Fruit fly (Drosophila melanogaster): ENCODE results near the gene Prosbeta2R1.

Prosbeta2R1 gene

dm6 chrX:5764001-5764892, 44.5 kb upstream of the Prosbeta2R1 start, which contains the start of the genes MAPk-Ak2 and CG42699 (continued):
- peak; percentile 59 for TF ChIP-seq p53 (GFP tag; optimal IDR thresholded peaks at IDR 0.05)
- TF ChIP-seq Nf-YA (GFP tag; IDR thresholded peaks at IDR 0.05) = peak; percentile 79
- peak; percentile 86 for TF ChIP-seq CG12299 (tag; optimal IDR thresholded peaks at IDR 0.05)
- TF ChIP-seq wek (GFP tag; optimal IDR thresholded peaks at IDR 0.05) = peak; percentile 88
- TF ChIP-seq sna (GFP tag; IDR thresholded peaks at IDR 0.05; ENCODE audit: partially characterized antibody) = peak; percentile 43; the same call in 1 of the 2 replicates
- peak; percentile 54 for TF ChIP-seq row (GFP tag; IDR thresholded peaks at IDR 0.05)
- peak; percentile 91 for TF ChIP-seq CG17568 (GFP tag; optimal IDR thresholded peaks at IDR 0.05)
- peak; percentile 63 for TF ChIP-seq cg (GFP tag; optimal IDR thresholded peaks at IDR 0.05)
- TF ChIP-seq NK7.1 (GFP tag; optimal IDR thresholded peaks at IDR 0.05) = peak; percentile 65
- TF ChIP-seq CG1792 (GFP tag; optimal IDR thresholded peaks at IDR 0.05) = peak; percentile 80
- TF ChIP-seq chm (GFP tag; IDR thresholded peaks at IDR 0.05) = peak; percentile 92
- TF ChIP-seq Blimp-1 (GFP tag; optimal IDR thresholded peaks at IDR 0.05) = peak; percentile 72
- no peak for TF ChIP-seq wor (GFP tag; IDR thresholded peaks at IDR 0.05)
- TF ChIP-seq CG15601 (tag; optimal IDR thresholded peaks at IDR 0.05) = peak; percentile 87
- TF ChIP-seq fd3F (GFP tag; optimal IDR thresholded peaks at IDR 0.05) = peak; percentile 79
- TF ChIP-seq Doc2 (GFP tag; IDR thresholded peaks at IDR 0.05) = no peak
- TF ChIP-seq CG6254 (GFP tag; optimal IDR thresholded peaks at IDR 0.05) = peak; percentile 38
- TF ChIP-seq CG14860 (GFP tag; IDR thresholded peaks at IDR 0.05; ENCODE audit: partially characterized antibody) = peak; percentile 76
- TF ChIP-seq ac (GFP tag; optimal IDR thresholded peaks at IDR 0.05) = peak; percentile 71
- peak; percentile 77; the same call in 1 of the 3 replicates for TF ChIP-seq CG34422 (GFP tag; IDR thresholded peaks at IDR 0.05)
- TF ChIP-seq CG32532 (GFP tag; IDR thresholded peaks at IDR 0.05) = peak; percentile 55
- TF ChIP-seq CG6683 (GFP tag; optimal IDR thresholded peaks at IDR 0.05) = peak; percentile 70
- TF ChIP-seq CG4617 (GFP tag; optimal IDR thresholded peaks at IDR 0.05; ENCODE audit: borderline replicate concordance) = peak; percentile 47
- peak; percentile 74 for TF ChIP-seq sr (GFP tag; IDR thresholded peaks at IDR 0.05)
- peak; percentile 68 for TF ChIP-seq CG8944 (GFP tag; optimal IDR thresholded peaks at IDR 0.05)
- TF ChIP-seq HmgD (GFP tag; optimal IDR thresholded peaks at IDR 0.05) = peak; percentile 60
- no peak for TF ChIP-seq dan (GFP tag; IDR thresholded peaks at IDR 0.05)
- peak; percentile 77 for TF ChIP-seq CG15011 (GFP tag; optimal IDR thresholded peaks at IDR 0.05)
- TF ChIP-seq pho (GFP tag; optimal IDR thresholded peaks at IDR 0.05) = peak; percentile 81
- peak; percentile 94 for TF ChIP-seq sens (GFP tag)
- peak; percentile 81 for TF ChIP-seq CG2678 (tag; optimal IDR thresholded peaks at IDR 0.05)
- TF ChIP-seq Vsx1 (GFP tag; optimal IDR thresholded peaks at IDR 0.05) = peak; percentile 78
- peak; percentile 56 for TF ChIP-seq CG1602 (GFP tag; optimal IDR thresholded peaks at IDR 0.05)
- TF ChIP-seq caup (GFP tag; optimal IDR thresholded peaks at IDR 0.05; ENCODE audit: severe bottlenecking) = peak; percentile 91
- peak; percentile 40 for TF ChIP-seq tin (GFP tag; optimal IDR thresholded peaks at IDR 0.05)
- TF ChIP-seq CG2120 (GFP tag; optimal IDR thresholded peaks at IDR 0.05) = peak; percentile 77
- TF ChIP-seq ATbp (GFP tag; optimal IDR thresholded peaks at IDR 0.05) = peak; percentile 88
- peak; percentile 77 for TF ChIP-seq CG5953 (GFP tag; IDR thresholded peaks at IDR 0.05)
- TF ChIP-seq lov (optimal IDR thresholded peaks at IDR 0.05) = no peak
- TF ChIP-seq lov (GFP tag; IDR thresholded peaks at IDR 0.05) = peak; percentile 61; the same call in 1 of the 3 replicates
- TF ChIP-seq CG3847 (GFP tag; IDR thresholded peaks at IDR 0.05) = peak; percentile 59; the same call in 1 of the 2 replicates
- TF ChIP-seq CG17385 (GFP tag; optimal IDR thresholded peaks at IDR 0.05) = peak; percentile 81
- TF ChIP-seq CG13424 (tag; optimal IDR thresholded peaks at IDR 0.05) = peak; percentile 71
- peak; percentile 87 for TF ChIP-seq CG18599 (GFP tag; optimal IDR thresholded peaks at IDR 0.05)
- peak; percentile 77 for TF ChIP-seq NC2β (GFP tag; optimal IDR thresholded peaks at IDR 0.05)
- 0 out of 2 replicates have a peak, but pooled peaks have one; percentile 22 for TF ChIP-seq aop (GFP tag; IDR thresholded peaks at IDR 0.05)
- peak; percentile 45; the same call in 1 of the 2 replicates for TF ChIP-seq CG32772 (GFP tag; IDR thresholded peaks at IDR 0.05)
- no peak for TF ChIP-seq Ravus (GFP tag; IDR thresholded peaks at IDR 0.05)
